Worm (Caenorhabditis elegans): ENCODE results near the gene kin-36.
A peak's percentile ranks its signal among the peaks of the same experiment; 100 is the strongest.

The kin-36 gene

ce11 chrIV:4688221-4688620 lies 9.4 kb downstream of the kin-36 start, which contains the start of gene bus-4:
TSS of gene bus-4 (plus strand) at chrIV:4688269.
- peak; percentile 61 for TF ChIP-seq blmp-1 (tag; optimal IDR thresholded peaks at IDR 0.05; ENCODE audit: insufficient read depth)
- TF ChIP-seq unc-39 (tag; optimal IDR thresholded peaks at IDR 0.05): no peak

ce11 chrIV:4692463-4692862 lies 13.6 kb downstream of the kin-36 start, which contains the start of gene spe-51:
TSS of gene spe-51 (plus strand) at chrIV:4692763.
- TF ChIP-seq nhr-21 (tag; optimal IDR thresholded peaks at IDR 0.05): no peak
- no peak for TF ChIP-seq lin-13 (GFP tag; optimal IDR thresholded peaks at IDR 0.05)
- TF ChIP-seq zag-1 (tag; optimal IDR thresholded peaks at IDR 0.05): no peak
- TF ChIP-seq elt-3 (tag; optimal IDR thresholded peaks at IDR 0.05): no peak
- TF ChIP-seq ceh-82 (tag; optimal IDR thresholded peaks at IDR 0.05): no peak
- TF ChIP-seq nhr-237 (tag; optimal IDR thresholded peaks at IDR 0.05): no peak

- TF ChIP-seq nhr-21 (tag; optimal IDR thresholded peaks at IDR 0.05): no peak
- TF ChIP-seq ama-1 (optimal IDR thresholded peaks at IDR 0.05): no peak
- no peak for TF ChIP-seq C34F6.9 (tag; optimal IDR thresholded peaks at IDR 0.05)
- TF ChIP-seq ztf-1 (GFP tag; conservative IDR thresholded peaks at IDR 0.05): no peak
- TF ChIP-seq lin-13 (GFP tag; optimal IDR thresholded peaks at IDR 0.05): no peak
- TF ChIP-seq mbf-1 (tag; optimal IDR thresholded peaks at IDR 0.05): no peak
- TF ChIP-seq nhr-129 (tag; optimal IDR thresholded peaks at IDR 0.05): no peak
- no peak for TF ChIP-seq nhr-6 (tag; optimal IDR thresholded peaks at IDR 0.05)
- no peak for TF ChIP-seq elt-1 (tag; optimal IDR thresholded peaks at IDR 0.05)
- TF ChIP-seq snpc-4 (tag; optimal IDR thresholded peaks at IDR 0.05): no peak
- no peak for TF ChIP-seq sma-9 (GFP tag; optimal IDR thresholded peaks at IDR 0.05)
- no peak for TF ChIP-seq sma-9 (tag; optimal IDR thresholded peaks at IDR 0.05)
- no peak for TF ChIP-seq nhr-11 (tag; optimal IDR thresholded peaks at IDR 0.05)
- no peak for TF ChIP-seq peb-1 (tag; optimal IDR thresholded peaks at IDR 0.05)
- no peak for TF ChIP-seq mab-5 (tag; optimal IDR thresholded peaks at IDR 0.05)
- TF ChIP-seq lsy-2 (tag; optimal IDR thresholded peaks at IDR 0.05): no peak
- no peak for TF ChIP-seq ZK546.5 (tag; optimal IDR thresholded peaks at IDR 0.05)
- TF ChIP-seq F13H6.1 (tag; optimal IDR thresholded peaks at IDR 0.05): no peak
- no peak for TF ChIP-seq unc-39 (tag; optimal IDR thresholded peaks at IDR 0.05)
- TF ChIP-seq gmeb-1 (tag; optimal IDR thresholded peaks at IDR 0.05): no peak
- TF ChIP-seq lin-11 (tag; optimal IDR thresholded peaks at IDR 0.05): no peak
Observed at ce11 chrIV:4703911-4704310, 25.1 kb downstream of the kin-36 start, which contains the start of gene ogdh-1. TSS of gene ogdh-1 (minus strand) at chrIV:4704011.

ce11 chrIV:4705182-4705581 lies 26.4 kb downstream of the kin-36 start:
- TF ChIP-seq sma-3 (GFP tag; optimal IDR thresholded peaks at IDR 0.05): peak; percentile 74
- peak; percentile 39 for TF ChIP-seq lin-13 (GFP tag; optimal IDR thresholded peaks at IDR 0.05)
- no peak for TF ChIP-seq ZK546.5 (tag; optimal IDR thresholded peaks at IDR 0.05)
- TF ChIP-seq nhr-129 (tag; optimal IDR thresholded peaks at IDR 0.05): peak; percentile 76
- peak; percentile 75 for TF ChIP-seq F13H6.1 (tag; optimal IDR thresholded peaks at IDR 0.05)
- TF ChIP-seq nhr-25 (tag; optimal IDR thresholded peaks at IDR 0.05): peak; percentile 24
- TF ChIP-seq unc-55 (GFP tag; optimal IDR thresholded peaks at IDR 0.05): peak; percentile 60
- peak; percentile 0 for TF ChIP-seq nhr-21 (tag; optimal IDR thresholded peaks at IDR 0.05)
- peak; percentile 8 for TF ChIP-seq lin-11 (tag; optimal IDR thresholded peaks at IDR 0.05)
- no peak for TF ChIP-seq R02D3.7 (tag; optimal IDR thresholded peaks at IDR 0.05)
- no peak for TF ChIP-seq unc-62 (GFP tag; optimal IDR thresholded peaks at IDR 0.05)
- TF ChIP-seq lsy-2 (tag; optimal IDR thresholded peaks at IDR 0.05): peak; percentile 40 to 68
- no peak for TF ChIP-seq mab-5 (tag; optimal IDR thresholded peaks at IDR 0.05)
- peak; percentile 68 for TF ChIP-seq sma-9 (GFP tag; optimal IDR thresholded peaks at IDR 0.05)
- TF ChIP-seq sma-9 (tag; optimal IDR thresholded peaks at IDR 0.05): no peak
- peak; percentile 37 for TF ChIP-seq crh-2 (tag; optimal IDR thresholded peaks at IDR 0.05)
- peak; percentile 60 for TF ChIP-seq C34F6.9 (tag; optimal IDR thresholded peaks at IDR 0.05)
- TF ChIP-seq zag-1 (tag; optimal IDR thresholded peaks at IDR 0.05): peak; percentile 40
- TF ChIP-seq elt-1 (tag; optimal IDR thresholded peaks at IDR 0.05): no peak
- TF ChIP-seq Y55F3AM.14 (GFP tag; optimal IDR thresholded peaks at IDR 0.05): peak; percentile 10
- peak; percentile 91 for TF ChIP-seq fos-1 (tag; optimal IDR thresholded peaks at IDR 0.05)
- no peak for TF ChIP-seq mbf-1 (tag; optimal IDR thresholded peaks at IDR 0.05)
- peak; percentile 15 for TF ChIP-seq ztf-4 (tag; optimal IDR thresholded peaks at IDR 0.05)

ce11 chrIV:4705922-4706321 lies 27.1 kb downstream of the kin-36 start:
- TF ChIP-seq ztf-4 (tag; optimal IDR thresholded peaks at IDR 0.05): no peak
- TF ChIP-seq mdl-1 (tag; optimal IDR thresholded peaks at IDR 0.05): no peak

Data from whole organism, L2 larva.